Fruit fly (Drosophila melanogaster) S2 (cell line): Measurements from ENCODE around the gene CG40045.

Source experiments
- CG8478 ChIP-seq: fragments of >200 bp; optimal IDR thresholded peaks from 2 replicates; lab custom pipeline; 2018
- CTCF ChIP-seq, 2 experiments: fragments of >200 bp; optimal IDR thresholded peaks; 2 replicates each; lab custom pipeline; 2018

- TF ChIP-seq CTCF (optimal IDR thresholded peaks at IDR 0.05; lab: Kevin White, UChicago): no peak
- TF ChIP-seq CG8478 (lab: Kevin White, UChicago): no peak
Observed at dm6 chr3L:23986310-23986709, 42.0 kb upstream of the CG40045 start, which contains the start of gene CG40470.
